Fruit fly (Drosophila melanogaster) whole organism, pupa: Measurements from ENCODE around the gene CG14434.

Source experiments
- CG10348 ChIP-seq: fragments of 200-800 bp; sonication (Bioruptor generic); IDR thresholded peaks from 2 replicates; pipeline ENCODE4 v1.3.6; 2022; ENCODE audit warnings: missing biosample characterization, missing genetic modification characterization
- CG12605 ChIP-seq: fragments of 200-800 bp; sonication (Bioruptor generic); IDR thresholded peaks from 2 replicates; pipeline ENCODE4 v1.3.6; 2022; ENCODE audit warnings: missing biosample characterization, missing genetic modification characterization
- CG13204 ChIP-seq: fragments of 200-800 bp; sonication (Bioruptor generic); optimal IDR thresholded peaks from 2 replicates; lab custom pipeline; 2018; ENCODE audit warnings: missing biosample characterization, mild to moderate bottlenecking, missing genetic modification characterization, moderate library complexity
- CG14655 ChIP-seq: fragments of 200-800 bp; sonication (Bioruptor generic); optimal IDR thresholded peaks from 3 replicates; lab custom pipeline; 2017; ENCODE audit warnings: mild to moderate bottlenecking, missing biosample characterization, missing genetic modification reagents, missing genetic modification characterization
- CG15710 ChIP-seq: fragments of 200-800 bp; sonication (Bioruptor generic); optimal IDR thresholded peaks from 2 replicates; lab custom pipeline; 2018; ENCODE audit warnings: missing biosample characterization, mild to moderate bottlenecking, missing genetic modification characterization, moderate library complexity
- CG17806 ChIP-seq: fragments of 200-800 bp; sonication (Bioruptor generic); optimal IDR thresholded peaks from 2 replicates; lab custom pipeline; 2018; ENCODE audit warnings: missing biosample characterization, mild to moderate bottlenecking, missing genetic modification characterization, moderate library complexity
- CG32121 ChIP-seq: fragments of 200-800 bp; sonication (Bioruptor generic); IDR thresholded peaks from 2 replicates; pipeline ENCODE4 v1.3.6; 2022; ENCODE audit warnings: missing biosample characterization, missing genetic modification characterization
- CG34367 ChIP-seq: fragments of 200-800 bp; sonication (Bioruptor generic); optimal IDR thresholded peaks from 2 replicates; lab custom pipeline; 2018; ENCODE audit warnings: missing biosample characterization, mild to moderate bottlenecking, missing genetic modification characterization
- CG4496 ChIP-seq: fragments of 200-800 bp; sonication (Bioruptor generic); IDR thresholded peaks from 3 replicates; pipeline ENCODE4 v1.3.6; 2022; ENCODE audit warnings: missing biosample characterization, missing genetic modification characterization
- CG8159 ChIP-seq: fragments of 200-800 bp; sonication (Bioruptor generic); optimal IDR thresholded peaks from 3 replicates; lab custom pipeline; 2018; ENCODE audit warnings: missing biosample characterization, mild to moderate bottlenecking, missing genetic modification characterization, moderate library complexity
- CG8301 ChIP-seq: fragments of 200-800 bp; sonication (Bioruptor generic); optimal IDR thresholded peaks from 2 replicates; lab custom pipeline; 2018; ENCODE audit warnings: missing biosample characterization, mild to moderate bottlenecking, missing genetic modification characterization
- CG9948 ChIP-seq: fragments of 200-800 bp; sonication (Bioruptor generic); optimal IDR thresholded peaks from 2 replicates; lab custom pipeline; 2018; ENCODE audit warnings: missing biosample characterization, mild to moderate bottlenecking, missing genetic modification characterization, moderate library complexity
- D1 ChIP-seq: fragments of 200-800 bp; sonication (Bioruptor generic); optimal IDR thresholded peaks from 2 replicates; lab custom pipeline; 2018; ENCODE audit warnings: missing biosample characterization, mild to moderate bottlenecking, missing genetic modification characterization, moderate library complexity
- EcR ChIP-seq: fragments of 200-800 bp; sonication (Bioruptor generic); optimal IDR thresholded peaks from 3 replicates; lab custom pipeline; 2019; ENCODE audit warnings: missing biosample characterization, missing genetic modification characterization, mild to moderate bottlenecking, moderate library complexity, missing genetic modification reagents
- Ets98B ChIP-seq: fragments of 200-800 bp; sonication (Bioruptor generic); IDR thresholded peaks from 2 replicates; pipeline ENCODE4 v1.3.6; 2022; ENCODE audit warnings: missing biosample characterization, missing genetic modification characterization
- Pif1A ChIP-seq: fragments of 200-800 bp; sonication (Bioruptor generic); optimal IDR thresholded peaks from 3 replicates; lab custom pipeline; 2016; ENCODE audit warnings: missing biosample characterization, missing genetic modification characterization
- Pif1B ChIP-seq: fragments of 200-800 bp; sonication (Bioruptor generic); optimal IDR thresholded peaks from 3 replicates; lab custom pipeline; 2016; ENCODE audit warnings: missing biosample characterization, missing genetic modification characterization
- Snoo ChIP-seq: fragments of 200-800 bp; sonication (Bioruptor generic); optimal IDR thresholded peaks from 3 replicates; lab custom pipeline; 2017; ENCODE audit warnings: missing biosample characterization, mild to moderate bottlenecking, missing genetic modification characterization, inconsistent platforms
- fd96Ca ChIP-seq: fragments of 200-800 bp; sonication (Bioruptor generic); IDR thresholded peaks from 3 replicates; pipeline ENCODE4 v1.3.6; 2022; ENCODE audit warnings: missing biosample characterization, missing genetic modification characterization
- gl ChIP-seq: fragments of 200-800 bp; sonication (Bioruptor generic); optimal IDR thresholded peaks from 2 replicates; lab custom pipeline; 2018; ENCODE audit warnings: missing biosample characterization, mild to moderate bottlenecking, missing genetic modification characterization
- rn ChIP-seq: fragments of 200-800 bp; sonication (Bioruptor generic); IDR thresholded peaks from 2 replicates; pipeline ENCODE4 v1.3.6; 2022; ENCODE audit warnings: missing biosample characterization, missing genetic modification characterization

Gene CG14434

dm6 chrX:6898147-6898546, 31.2 kb upstream of the CG14434 start:
- TF ChIP-seq CG32121 (GFP tag; lab: Robert Waterston, UW) (0 out of 2 replicates have a peak, but pooled peaks have one; percentile 14), CG13204 (GFP tag; lab: Kevin White, UChicago) (no peak), D1 (tag; lab: Kevin White, UChicago) (no peak), gl (no peak), CG8159 (tag; lab: Kevin White, UChicago) (no peak)

dm6 chrX:6876343-6876742, 9.3 kb upstream of the CG14434 start:
- peak; percentile 3 for TF ChIP-seq CG13204 (GFP tag; lab: Kevin White, UChicago)
- no peak for TF ChIP-seq fd96Ca (GFP tag; lab: Robert Waterston, UW)

dm6 chrX:6875773-6876172, 8.8 kb upstream of the CG14434 start:
- no peak for TF ChIP-seq rn
- no peak for TF ChIP-seq CG9948 (tag; lab: Kevin White, UChicago)
- TF ChIP-seq Snoo (tag; lab: Kevin White, UChicago) = no peak
- TF ChIP-seq gl = no peak
- no peak for TF ChIP-seq CG10348
- TF ChIP-seq Pif1B = no peak
- no peak for TF ChIP-seq CG32121 (GFP tag; lab: Robert Waterston, UW)
- no peak for TF ChIP-seq CG13204 (GFP tag; lab: Kevin White, UChicago)
- no peak for TF ChIP-seq CG34367 (tag; lab: Kevin White, UChicago)
- no peak for TF ChIP-seq CG17806

dm6 chrX:6874918-6875454, 8.0 kb upstream of the CG14434 start:
- TF ChIP-seq CG14655 (GFP tag; lab: Kevin White, UChicago) (no peak), CG15710 (tag; lab: Kevin White, UChicago) (peak; percentile 3), EcR (peak; percentile 3)

dm6 chrX:6871746-6872145, 4.8 kb upstream of the CG14434 start:
- TF ChIP-seq CG8301 (tag; lab: Kevin White, UChicago) (no peak), CG12605 (GFP tag; lab: Robert Waterston, UW) (0 out of 2 replicates have a peak, but pooled peaks have one; percentile 17)

dm6 chrX:6869770-6870404, 2.9 kb upstream of the CG14434 start:
- TF ChIP-seq CG32121 (GFP tag; lab: Robert Waterston, UW) (no peak), fd96Ca (GFP tag; lab: Robert Waterston, UW) (no peak), CG10348 (no peak), CG15710 (tag; lab: Kevin White, UChicago) (no peak), CG13204 (GFP tag; lab: Kevin White, UChicago) (no peak), CG8301 (tag; lab: Kevin White, UChicago) (no peak), CG12605 (GFP tag; lab: Robert Waterston, UW) (no peak), EcR (no peak), Pif1A (GFP tag; lab: Kevin White, UChicago) (no peak), D1 (tag; lab: Kevin White, UChicago) (no peak), CG34367 (tag; lab: Kevin White, UChicago) (no peak), Pif1B (no peak), Ets98B (GFP tag; lab: Robert Waterston, UW) (no peak), CG9948 (tag; lab: Kevin White, UChicago) (no peak), rn (no peak), CG14655 (GFP tag; lab: Kevin White, UChicago) (no peak), CG17806 (no peak), Snoo (tag; lab: Kevin White, UChicago) (no peak), CG8159 (tag; lab: Kevin White, UChicago) (no peak), gl (no peak)

dm6 chrX:6868629-6869579, 1.9 kb upstream of the CG14434 start:
- no peak for TF ChIP-seq CG14655 (GFP tag; lab: Kevin White, UChicago)
- TF ChIP-seq CG13204 (GFP tag; lab: Kevin White, UChicago) = no peak
- 0 out of 3 replicates have a peak, but pooled peaks have one; percentile 10 for TF ChIP-seq CG4496
